Fruit fly (Drosophila melanogaster) whole organism, embryonic: Measurements from ENCODE around the gene CG15642.
A peak's percentile ranks its signal among the peaks of the same experiment; 100 is the strongest.

Source experiments
- Adf1 ChIP-seq: fragments of 200-800 bp; sonication (Bioruptor generic); IDR thresholded peaks from 2 replicates; pipeline ENCODE4 v1.3.6; 2022; ENCODE audit warnings: missing biosample characterization, missing genetic modification characterization
- Bteb2 ChIP-seq: fragments of 200-800 bp; sonication (Bioruptor generic); optimal IDR thresholded peaks from 2 replicates; lab custom pipeline; 2016; ENCODE audit warnings: missing biosample characterization, missing genetic modification characterization
- CG10274 ChIP-seq: fragments of 200-800 bp; sonication (Bioruptor generic); optimal IDR thresholded peaks from 3 replicates; lab custom pipeline; 2017; ENCODE audit warnings: missing biosample characterization, mild to moderate bottlenecking, missing genetic modification characterization
- CG11085 ChIP-seq: fragments of 200-800 bp; sonication (Bioruptor generic); IDR thresholded peaks from 2 replicates; pipeline ENCODE4 v1.3.6; 2022; ENCODE audit warnings: missing biosample characterization, missing genetic modification characterization
- CG11504 ChIP-seq: fragments of 200-800 bp; sonication (Bioruptor generic); optimal IDR thresholded peaks from 3 replicates; lab custom pipeline; 2019; ENCODE audit warnings: missing biosample characterization, mild to moderate bottlenecking, missing genetic modification characterization, moderate library complexity
- CG12299 ChIP-seq: fragments of 200-800 bp; sonication (Bioruptor generic); optimal IDR thresholded peaks from 2 replicates; lab custom pipeline; 2018; ENCODE audit warnings: missing biosample characterization, mild to moderate bottlenecking, missing genetic modification characterization
- CG12744 ChIP-seq: fragments of 200-800 bp; sonication (Bioruptor generic); optimal IDR thresholded peaks from 2 replicates; lab custom pipeline; 2016; ENCODE audit warnings: missing biosample characterization, missing genetic modification characterization
- CG12942 ChIP-seq: fragments of 200-800 bp; sonication (Bioruptor generic); optimal IDR thresholded peaks from 3 replicates; lab custom pipeline; 2016; ENCODE audit warnings: missing biosample characterization, missing genetic modification characterization
- CG17359 ChIP-seq: fragments of 200-800 bp; sonication (Bioruptor generic); optimal IDR thresholded peaks from 3 replicates; lab custom pipeline; 2018; ENCODE audit warnings: missing biosample characterization, mild to moderate bottlenecking, missing genetic modification characterization, moderate library complexity
- CG2129 ChIP-seq: fragments of 200-800 bp; sonication (Bioruptor generic); IDR thresholded peaks from 2 replicates; pipeline ENCODE4 v1.3.6; 2022; ENCODE audit warnings: missing biosample characterization, missing genetic modification characterization; ENCODE audit not compliant: partially characterized antibody
- CG2889 ChIP-seq: fragments of 200-800 bp; sonication (Bioruptor generic); IDR thresholded peaks from 3 replicates; pipeline ENCODE4 v1.3.6; 2022; ENCODE audit warnings: missing biosample characterization, missing genetic modification characterization
- CG3838 ChIP-seq: fragments of 200-800 bp; sonication (Bioruptor generic); optimal IDR thresholded peaks from 3 replicates; lab custom pipeline; 2016; ENCODE audit warnings: missing biosample characterization, missing genetic modification characterization
- CG5245 ChIP-seq: fragments of 200-800 bp; sonication (Bioruptor generic); optimal IDR thresholded peaks from 3 replicates; lab custom pipeline; 2016; ENCODE audit warnings: missing biosample characterization, missing genetic modification characterization
- CG6254 ChIP-seq: fragments of 200-800 bp; sonication (Bioruptor generic); optimal IDR thresholded peaks from 3 replicates; lab custom pipeline; 2017; ENCODE audit warnings: mild to moderate bottlenecking, missing biosample characterization, missing genetic modification reagents, missing genetic modification characterization
- CG7357 ChIP-seq: fragments of 200-800 bp; sonication (Bioruptor generic); IDR thresholded peaks from 3 replicates; pipeline ENCODE4 v1.3.6; 2022; ENCODE audit warnings: missing biosample characterization, missing genetic modification characterization
- CG8281 ChIP-seq: fragments of 200-800 bp; sonication (Bioruptor generic); optimal IDR thresholded peaks from 2 replicates; lab custom pipeline; 2018; ENCODE audit warnings: missing biosample characterization, mild to moderate bottlenecking, missing genetic modification characterization, moderate library complexity
- CG9215 ChIP-seq: fragments of 200-800 bp; sonication (Bioruptor generic); IDR thresholded peaks from 2 replicates; pipeline ENCODE4 v1.3.6; 2022; ENCODE audit warnings: missing biosample characterization, missing genetic modification characterization
- D ChIP-seq, 2 experiments: fragments of 200-800 bp in 1 of 2; fragments of >200 bp in 1 of 2; sonication (Bioruptor generic) in 1 of 2; optimal IDR thresholded peaks; 2 replicates in 1 of 2; 3 replicates in 1 of 2; lab custom pipeline; 2017; ENCODE audit warnings: mild to moderate bottlenecking in 1 of 2, missing biosample characterization in 1 of 2, missing genetic modification characterization in 1 of 2, missing genetic modification reagents in 1 of 2
- HLH3B ChIP-seq: fragments of 200-800 bp; sonication (Bioruptor generic); IDR thresholded peaks from 2 replicates; pipeline ENCODE4 v1.3.6; 2022; ENCODE audit warnings: missing biosample characterization, missing genetic modification characterization
- Hr3 ChIP-seq: fragments of 200-800 bp; sonication (Bioruptor generic); optimal IDR thresholded peaks from 3 replicates; lab custom pipeline; 2016; ENCODE audit warnings: missing biosample characterization, missing genetic modification characterization
- Hr51 ChIP-seq, 2 experiments: fragments of 200-800 bp; sonication (Bioruptor generic); optimal IDR thresholded peaks; 2 replicates in 1 of 2; 3 replicates in 1 of 2; lab custom pipeline; 2016 to 2018; ENCODE audit warnings: missing biosample characterization in 2 of 2, missing genetic modification characterization in 2 of 2, mild to moderate bottlenecking in 1 of 2, moderate library complexity in 1 of 2
- Hr78 ChIP-seq, 2 experiments: fragments of 200-800 bp in 1 of 2; fragments of >200 bp in 1 of 2; sonication (Bioruptor generic) in 1 of 2; optimal IDR thresholded peaks; 2 replicates each; lab custom pipeline; 2017 to 2019; ENCODE audit warnings: missing biosample characterization in 2 of 2, missing genetic modification characterization in 2 of 2, mild to moderate bottlenecking in 1 of 2, moderate library complexity in 1 of 2
- Lim3 ChIP-seq: fragments of 200-800 bp; sonication (Bioruptor generic); IDR thresholded peaks from 2 replicates; pipeline ENCODE4 v1.3.6; 2022; ENCODE audit warnings: missing biosample characterization, missing genetic modification characterization
- NC2α ChIP-seq: fragments of 200-800 bp; sonication (Bioruptor generic); optimal IDR thresholded peaks from 2 replicates; lab custom pipeline; 2016; ENCODE audit warnings: missing biosample characterization, missing genetic modification characterization
- NFAT ChIP-seq: fragments of 200-800 bp; sonication (Bioruptor generic); IDR thresholded peaks from 2 replicates; pipeline ENCODE4 v1.3.6; 2022; ENCODE audit warnings: missing biosample characterization, missing genetic modification characterization
- Nf-YB ChIP-seq: fragments of 200-800 bp; sonication (Bioruptor generic); optimal IDR thresholded peaks from 3 replicates; lab custom pipeline; 2019; ENCODE audit warnings: missing biosample characterization, mild to moderate bottlenecking, missing genetic modification characterization, moderate library complexity
- Opbp ChIP-seq: fragments of 200-800 bp; sonication (Bioruptor generic); IDR thresholded peaks from 3 replicates; pipeline ENCODE4 v1.3.6; 2022; ENCODE audit warnings: missing biosample characterization, missing genetic modification characterization; ENCODE audit not compliant: partially characterized antibody
- Rx ChIP-seq: fragments of 200-800 bp; sonication (Bioruptor generic); IDR thresholded peaks from 2 replicates; pipeline ENCODE4 v1.3.6; 2022; ENCODE audit warnings: missing biosample characterization, missing genetic modification characterization
- Xrp1 ChIP-seq: fragments of 200-800 bp; sonication (Bioruptor generic); IDR thresholded peaks from 2 replicates; pipeline ENCODE4 v1.3.6; 2022; ENCODE audit warnings: missing biosample characterization, missing genetic modification characterization
- ap ChIP-seq: fragments of 200-800 bp; sonication (Bioruptor generic); IDR thresholded peaks from 2 replicates; pipeline ENCODE4 v1.3.6; 2022; ENCODE audit warnings: missing biosample characterization, missing genetic modification characterization
- corto ChIP-seq: fragments of 200-800 bp; sonication (Bioruptor generic); optimal IDR thresholded peaks from 2 replicates; lab custom pipeline; 2016; ENCODE audit warnings: missing biosample characterization, mild to moderate bottlenecking, missing genetic modification characterization, moderate library complexity
- dan ChIP-seq: fragments of 200-800 bp; sonication (Bioruptor generic); IDR thresholded peaks from 2 replicates; pipeline ENCODE4 v1.3.6; 2022; ENCODE audit warnings: missing biosample characterization, missing genetic modification characterization
- eve ChIP-seq, 2 experiments: fragments of >200 bp; optimal IDR thresholded peaks; 2 replicates each; lab custom pipeline; 2017; ENCODE audit warnings: missing biosample characterization in 2 of 2, missing genetic modification characterization in 2 of 2
- fu2 ChIP-seq: fragments of 200-800 bp; sonication (Bioruptor generic); optimal IDR thresholded peaks from 2 replicates; lab custom pipeline; 2016; ENCODE audit warnings: missing biosample characterization, missing genetic modification characterization
- gsb ChIP-seq: fragments of 200-800 bp; sonication (Bioruptor generic); IDR thresholded peaks from 2 replicates; pipeline ENCODE4 v1.3.6; 2022; ENCODE audit warnings: missing biosample characterization, missing genetic modification characterization
- gt ChIP-seq: fragments of 200-800 bp; sonication (Bioruptor generic); IDR thresholded peaks from 2 replicates; pipeline ENCODE4 v1.3.6; 2022; ENCODE audit warnings: missing biosample characterization, missing genetic modification characterization
- hb ChIP-seq: fragments of 200-800 bp; sonication (Bioruptor generic); IDR thresholded peaks from 3 replicates; pipeline ENCODE4 v1.3.6; 2022; ENCODE audit warnings: missing biosample characterization, missing genetic modification characterization; ENCODE audit not compliant: partially characterized antibody
- hth ChIP-seq: fragments of >200 bp; optimal IDR thresholded peaks from 2 replicates; lab custom pipeline; 2017; ENCODE audit warnings: inconsistent platforms
- insv ChIP-seq, 2 experiments: fragments of 200-800 bp; sonication (Bioruptor generic); optimal IDR thresholded peaks; 3 replicates each; lab custom pipeline; 2016 to 2018; ENCODE audit warnings: missing biosample characterization in 2 of 2, missing genetic modification characterization in 2 of 2
- klu ChIP-seq: fragments of 200-800 bp; sonication (Bioruptor generic); IDR thresholded peaks from 2 replicates; pipeline ENCODE4 v1.3.6; 2022; ENCODE audit warnings: missing biosample characterization, missing genetic modification characterization
- lbe ChIP-seq: fragments of 200-800 bp; sonication (Bioruptor generic); optimal IDR thresholded peaks from 2 replicates; lab custom pipeline; 2016; ENCODE audit warnings: missing biosample characterization, mild to moderate bottlenecking, missing genetic modification characterization
- nom ChIP-seq: fragments of 200-800 bp; sonication (Bioruptor generic); optimal IDR thresholded peaks from 2 replicates; lab custom pipeline; 2017; ENCODE audit warnings: missing biosample characterization, missing genetic modification characterization, mild to moderate bottlenecking, moderate library complexity, missing genetic modification reagents
- org-1 ChIP-seq: fragments of 200-800 bp; sonication (Bioruptor generic); optimal IDR thresholded peaks from 2 replicates; lab custom pipeline; 2017; ENCODE audit warnings: missing biosample characterization, missing genetic modification characterization
- p53 ChIP-seq: fragments of 200-800 bp; sonication (Bioruptor generic); optimal IDR thresholded peaks from 2 replicates; lab custom pipeline; 2016; ENCODE audit warnings: missing biosample characterization, missing genetic modification characterization
- peb ChIP-seq: fragments of 200-800 bp; sonication (Bioruptor generic); IDR thresholded peaks from 2 replicates; pipeline ENCODE4 v1.3.6; 2022; ENCODE audit warnings: missing biosample characterization, missing genetic modification characterization
- pum ChIP-seq: fragments of 200-800 bp; sonication (Bioruptor generic); optimal IDR thresholded peaks from 2 replicates; lab custom pipeline; 2016; ENCODE audit warnings: missing biosample characterization, missing genetic modification characterization
- salm ChIP-seq: fragments of 200-800 bp; sonication (Bioruptor generic); optimal IDR thresholded peaks from 2 replicates; lab custom pipeline; 2018; ENCODE audit warnings: missing biosample characterization, mild to moderate bottlenecking, missing genetic modification characterization
- sc ChIP-seq, 3 experiments: fragments of >200 bp in 2 of 3; fragments of 200-800 bp in 1 of 3; sonication (Bioruptor generic) in 1 of 3; optimal IDR thresholded peaks; 2 replicates in 2 of 3; 3 replicates in 1 of 3; lab custom pipeline; 2017; ENCODE audit warnings: mild to moderate bottlenecking in 1 of 3, missing biosample characterization in 1 of 3, missing genetic modification characterization in 1 of 3, missing genetic modification reagents in 1 of 3
- so ChIP-seq: fragments of 200-800 bp; sonication (Bioruptor generic); IDR thresholded peaks from 3 replicates; pipeline ENCODE4 v1.3.6; 2022; ENCODE audit warnings: missing biosample characterization, missing genetic modification characterization
- trem ChIP-seq: fragments of 200-800 bp; optimal IDR thresholded peaks from 3 replicates; lab custom pipeline; 2019; ENCODE audit warnings: missing biosample characterization, mild to moderate bottlenecking, missing genetic modification characterization, moderate library complexity
- zfh2 ChIP-seq: fragments of 200-800 bp; sonication (Bioruptor generic); optimal IDR thresholded peaks from 2 replicates; lab custom pipeline; 2016; ENCODE audit warnings: missing biosample characterization, missing genetic modification characterization

Gene CG15642

DNA sequence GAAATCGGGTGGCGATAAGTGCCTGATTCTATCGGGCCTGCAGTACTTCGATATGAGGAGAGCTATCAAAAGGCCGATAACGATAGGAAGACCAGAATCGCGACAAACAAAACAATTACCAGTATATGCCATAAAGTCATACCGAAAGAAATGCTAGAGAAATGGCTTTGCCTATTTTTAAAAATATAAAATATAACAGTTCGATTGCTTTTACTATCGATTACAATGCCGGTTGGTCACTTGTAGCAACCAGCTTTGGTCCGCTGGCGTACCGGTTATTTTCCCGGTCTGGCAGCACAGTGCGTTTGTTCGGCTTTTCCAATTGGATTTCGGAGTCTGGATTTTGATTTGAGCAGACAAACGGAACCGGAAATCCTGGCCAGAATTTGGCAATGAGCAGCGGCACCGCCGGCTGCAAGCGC, 5.1 kb downstream of the CG15642 start, which contains the start of the genes shtd, CG6294 and CG6299 (continued):
- TF ChIP-seq CG7357 (GFP tag; lab: Robert Waterston, UW) (no peak), hb (GFP tag; lab: Robert Waterston, UW) (peak; percentile 98), sc (optimal IDR thresholded peaks at IDR 0.05; lab: Kevin White, UChicago) (no peak), sc (GFP tag; optimal IDR thresholded peaks at IDR 0.05; lab: Kevin White, UChicago) (no peak), Hr78 (GFP tag; optimal IDR thresholded peaks at IDR 0.05; lab: Kevin White, UChicago) (no peak), NFAT (GFP tag; lab: Robert Waterston, UW) (no peak), Lim3 (no peak), Hr51 (GFP tag; optimal IDR thresholded peaks at IDR 0.05; lab: Kevin White, UChicago) (no peak), CG12942 (GFP tag; lab: Kevin White, UChicago) (no peak), Rx (no peak), Xrp1 (no peak), CG12299 (peak; percentile 2), klu (GFP tag; lab: Robert Waterston, UW) (no peak), CG6254 (GFP tag; lab: Kevin White, UChicago) (no peak), peb (GFP tag; lab: Robert Waterston, UW) (no peak), gsb (GFP tag; lab: Robert Waterston, UW) (no peak), Hr3 (GFP tag; lab: Kevin White, UChicago) (no peak), pum (no peak), CG5245 (no peak), D (optimal IDR thresholded peaks at IDR 0.05; lab: Kevin White, UChicago) (no peak), D (GFP tag; optimal IDR thresholded peaks at IDR 0.05; lab: Kevin White, UChicago) (no peak), so (GFP tag; lab: Robert Waterston, UW) (no peak), insv (GFP tag; optimal IDR thresholded peaks at IDR 0.05; lab: Kevin White, UChicago) (peak; percentile 91 to 98), org-1 (no peak), CG2129 (GFP tag; lab: Robert Waterston, UW) (peak; percentile 55), hth (lab: Kevin White, UChicago) (no peak), CG3838 (GFP tag; lab: Kevin White, UChicago) (no peak), eve (GFP tag; optimal IDR thresholded peaks at IDR 0.05; lab: Kevin White, UChicago) (no peak), CG12744 (GFP tag; lab: Kevin White, UChicago) (no peak), dan (GFP tag; lab: Robert Waterston, UW) (no peak), gt (GFP tag; lab: Robert Waterston, UW) (no peak), CG9215 (no peak), Adf1 (no peak), Nf-YB (no peak), CG11504 (no peak), trem (tag; lab: Kevin White, UChicago) (peak; percentile 79), CG11085 (GFP tag; lab: Robert Waterston, UW) (no peak), CG2889 (GFP tag; lab: Robert Waterston, UW) (no peak), CG8281 (no peak), salm (tag; lab: Kevin White, UChicago) (no peak), NC2α (no peak), lbe (no peak), zfh2 (no peak), CG10274 (GFP tag; lab: Kevin White, UChicago) (no peak), ap (GFP tag; lab: Robert Waterston, UW) (no peak), Opbp (GFP tag; lab: Robert Waterston, UW) (peak; percentile 88), HLH3B (GFP tag; lab: Robert Waterston, UW) (no peak), corto (GFP tag; lab: Kevin White, UChicago) (no peak), p53 (GFP tag; lab: Kevin White, UChicago) (no peak), fu2 (GFP tag; lab: Kevin White, UChicago) (no peak), CG17359 (tag; lab: Kevin White, UChicago) (no peak), nom (GFP tag; lab: Kevin White, UChicago) (no peak), Bteb2 (GFP tag; lab: Kevin White, UChicago) (no peak)
